Fruit fly (Drosophila melanogaster) whole organism, embryonic: ENCODE data around the gene Pino.

Experiments used
- Aef1 ChIP-seq: fragments of 200-800 bp; sonication (Bioruptor generic); IDR thresholded peaks from 3 replicates; pipeline ENCODE4 v1.3.6; 2022; ENCODE audit warnings: missing biosample characterization, missing genetic modification characterization
- Awh ChIP-seq: fragments of 200-800 bp; sonication (Bioruptor generic); IDR thresholded peaks from 2 replicates; pipeline ENCODE4, ENCODE4 v1.3.6; 2022; ENCODE audit warnings: missing biosample characterization, missing genetic modification characterization
- Blimp-1 ChIP-seq: fragments of 200-800 bp; sonication (Bioruptor generic); optimal IDR thresholded peaks from 3 replicates; lab custom pipeline; 2018; ENCODE audit warnings: missing biosample characterization, missing genetic modification characterization, mild to moderate bottlenecking, moderate library complexity, missing genetic modification reagents
- CG1024 ChIP-seq: fragments of 200-800 bp; sonication (Bioruptor generic); IDR thresholded peaks from 2 replicates; pipeline ENCODE4 v1.3.6; 2022; ENCODE audit warnings: missing biosample characterization, missing genetic modification characterization
- CG11696 ChIP-seq: fragments of 200-800 bp; sonication (Bioruptor generic); IDR thresholded peaks from 2 replicates; pipeline ENCODE4 v1.3.6; 2022; ENCODE audit warnings: missing biosample characterization, missing genetic modification characterization
- CG12219 ChIP-seq: fragments of 200-800 bp; sonication (Bioruptor generic); optimal IDR thresholded peaks from 3 replicates; lab custom pipeline; 2018; ENCODE audit warnings: missing biosample characterization, mild to moderate bottlenecking, missing genetic modification characterization
- CG13296 ChIP-seq: fragments of 200-800 bp; sonication (Bioruptor generic); optimal IDR thresholded peaks from 3 replicates; lab custom pipeline; 2018; ENCODE audit warnings: missing biosample characterization, mild to moderate bottlenecking, missing genetic modification characterization
- CG14050 ChIP-seq: fragments of 200-800 bp; sonication (Bioruptor generic); IDR thresholded peaks from 3 replicates; pipeline ENCODE4 v1.3.6; 2022; ENCODE audit warnings: missing biosample characterization, missing genetic modification characterization
- CG14860 ChIP-seq: fragments of 200-800 bp; sonication (Bioruptor generic); IDR thresholded peaks from 3 replicates; pipeline ENCODE4 v1.3.6; 2022; ENCODE audit warnings: missing biosample characterization, missing genetic modification characterization; ENCODE audit not compliant: partially characterized antibody
- CG15479 ChIP-seq: fragments of 200-800 bp; sonication (Bioruptor generic); optimal IDR thresholded peaks from 3 replicates; lab custom pipeline; 2019; ENCODE audit warnings: missing biosample characterization, mild to moderate bottlenecking, missing genetic modification characterization, moderate library complexity
- CG16813 ChIP-seq: fragments of 200-800 bp; sonication (Bioruptor generic); IDR thresholded peaks from 3 replicates; pipeline ENCODE4 v1.3.6; 2022; ENCODE audit warnings: missing biosample characterization, missing genetic modification characterization; ENCODE audit not compliant: partially characterized antibody
- CG16815 ChIP-seq: fragments of 200-800 bp; sonication (Bioruptor generic); optimal IDR thresholded peaks from 3 replicates; lab custom pipeline; 2017; ENCODE audit warnings: missing biosample characterization, mild to moderate bottlenecking, missing genetic modification characterization
- CG1792 ChIP-seq: fragments of 200-800 bp; sonication (Bioruptor generic); optimal IDR thresholded peaks from 2 replicates; lab custom pipeline; 2016; ENCODE audit warnings: missing biosample characterization, missing genetic modification characterization
- CG18599 ChIP-seq: fragments of 200-800 bp; sonication (Bioruptor generic); optimal IDR thresholded peaks from 3 replicates; lab custom pipeline; 2017; ENCODE audit warnings: missing biosample characterization, missing genetic modification characterization, mild to moderate bottlenecking, moderate library complexity, missing genetic modification reagents
- CG2678 ChIP-seq: fragments of 200-800 bp; sonication (Bioruptor generic); optimal IDR thresholded peaks from 3 replicates; lab custom pipeline; 2019; ENCODE audit warnings: missing biosample characterization, mild to moderate bottlenecking, missing genetic modification characterization, moderate library complexity
- CG2712 ChIP-seq: fragments of 200-800 bp; optimal IDR thresholded peaks from 3 replicates; lab custom pipeline; 2019; ENCODE audit warnings: missing biosample characterization, mild to moderate bottlenecking, missing genetic modification characterization, moderate library complexity
- CG3163 ChIP-seq: fragments of 200-800 bp; sonication (Bioruptor generic); optimal IDR thresholded peaks from 3 replicates; lab custom pipeline; 2016; ENCODE audit warnings: missing biosample characterization, missing genetic modification characterization
- CG3726 ChIP-seq: fragments of 200-800 bp; sonication (Bioruptor generic); IDR thresholded peaks from 3 replicates; pipeline ENCODE4, ENCODE4 v1.3.6; 2022; ENCODE audit warnings: missing biosample characterization, missing genetic modification characterization
- CG4282 ChIP-seq: fragments of 200-800 bp; sonication (Bioruptor generic); optimal IDR thresholded peaks from 2 replicates; lab custom pipeline; 2016; ENCODE audit warnings: missing biosample characterization, missing genetic modification characterization
- CG9932 ChIP-seq: fragments of 200-800 bp; sonication (Bioruptor generic); IDR thresholded peaks from 2 replicates; pipeline ENCODE4 v1.3.6; 2022; ENCODE audit warnings: missing biosample characterization, missing genetic modification characterization
- CHES-1-like ChIP-seq: fragments of 200-800 bp; sonication (Bioruptor generic); optimal IDR thresholded peaks from 2 replicates; lab custom pipeline; 2016; ENCODE audit warnings: missing biosample characterization, missing genetic modification characterization
- D19A ChIP-seq: fragments of 200-800 bp; optimal IDR thresholded peaks from 3 replicates; lab custom pipeline; 2019; ENCODE audit warnings: missing biosample characterization, mild to moderate bottlenecking, missing genetic modification characterization, moderate library complexity
- Dad ChIP-seq: fragments of 200-800 bp; sonication (Bioruptor generic); optimal IDR thresholded peaks from 3 replicates; lab custom pipeline; 2016; ENCODE audit warnings: missing biosample characterization, missing genetic modification characterization
- Dek ChIP-seq: fragments of 200-800 bp; sonication (Bioruptor generic); optimal IDR thresholded peaks from 3 replicates; lab custom pipeline; 2019; ENCODE audit warnings: missing biosample characterization, mild to moderate bottlenecking, missing genetic modification characterization, moderate library complexity
- Dfd ChIP-seq, 2 experiments: fragments of >200 bp; optimal IDR thresholded peaks; 2 replicates each; lab custom pipeline; 2017; ENCODE audit warnings: missing biosample characterization in 2 of 2, missing genetic modification characterization in 2 of 2
- Dip2 ChIP-seq: fragments of 200-800 bp; sonication (Bioruptor generic); IDR thresholded peaks from 2 replicates; pipeline ENCODE4 v1.3.6; 2022; ENCODE audit warnings: missing biosample characterization, missing genetic modification characterization
- Doc2 ChIP-seq: fragments of 200-800 bp; sonication (Bioruptor generic); IDR thresholded peaks from 2 replicates; pipeline ENCODE4 v1.3.6; 2022; ENCODE audit warnings: missing biosample characterization, missing genetic modification characterization
- Doc3 ChIP-seq: fragments of 200-800 bp; sonication (Bioruptor generic); IDR thresholded peaks from 3 replicates; pipeline ENCODE4 v1.3.6; 2022; ENCODE audit warnings: missing biosample characterization, missing genetic modification characterization; ENCODE audit not compliant: partially characterized antibody
- Hr51 ChIP-seq, 2 experiments: fragments of 200-800 bp; sonication (Bioruptor generic); optimal IDR thresholded peaks; 2 replicates in 1 of 2; 3 replicates in 1 of 2; lab custom pipeline; 2016 to 2018; ENCODE audit warnings: missing biosample characterization in 2 of 2, missing genetic modification characterization in 2 of 2, mild to moderate bottlenecking in 1 of 2, moderate library complexity in 1 of 2
- Mrtf ChIP-seq: fragments of 200-800 bp; sonication (Bioruptor generic); IDR thresholded peaks from 3 replicates; pipeline ENCODE4 v1.3.6; 2022; ENCODE audit warnings: missing biosample characterization, missing genetic modification characterization
- Vsx1 ChIP-seq: fragments of 200-800 bp; sonication (Bioruptor generic); optimal IDR thresholded peaks from 2 replicates; lab custom pipeline; 2017; ENCODE audit warnings: missing biosample characterization, mild to moderate bottlenecking, missing genetic modification characterization, missing genetic modification reagents
- Xrp1 ChIP-seq: fragments of 200-800 bp; sonication (Bioruptor generic); IDR thresholded peaks from 2 replicates; pipeline ENCODE4 v1.3.6; 2022; ENCODE audit warnings: missing biosample characterization, missing genetic modification characterization
- ac ChIP-seq: fragments of 200-800 bp; sonication (Bioruptor generic); optimal IDR thresholded peaks from 3 replicates; lab custom pipeline; 2017; ENCODE audit warnings: missing biosample characterization, mild to moderate bottlenecking, missing genetic modification characterization
- ato ChIP-seq: fragments of 200-800 bp; sonication (Bioruptor generic); IDR thresholded peaks from 2 replicates; pipeline ENCODE4 v1.3.6; 2022; ENCODE audit warnings: missing biosample characterization, missing genetic modification characterization; ENCODE audit not compliant: partially characterized antibody
- bigmax ChIP-seq: fragments of 200-800 bp; sonication (Bioruptor generic); optimal IDR thresholded peaks from 2 replicates; lab custom pipeline; 2018; ENCODE audit warnings: missing biosample characterization, mild to moderate bottlenecking, missing genetic modification characterization
- cato ChIP-seq: fragments of 200-800 bp; sonication (Bioruptor generic); optimal IDR thresholded peaks from 2 replicates; lab custom pipeline; 2016; ENCODE audit warnings: missing biosample characterization, missing genetic modification characterization, borderline replicate concordance
- danr ChIP-seq: fragments of 200-800 bp; sonication (Bioruptor generic); IDR thresholded peaks from 2 replicates; pipeline ENCODE4 v1.3.6; 2022; ENCODE audit warnings: missing biosample characterization, missing genetic modification characterization
- exex ChIP-seq: fragments of 200-800 bp; sonication (Bioruptor generic); optimal IDR thresholded peaks from 4 replicates; lab custom pipeline; 2018; ENCODE audit warnings: missing biosample characterization, mild to moderate bottlenecking, missing genetic modification characterization, moderate library complexity
- gem ChIP-seq: fragments of 200-800 bp; sonication (Bioruptor generic); optimal IDR thresholded peaks from 2 replicates; lab custom pipeline; 2019; ENCODE audit warnings: missing biosample characterization, mild to moderate bottlenecking, missing genetic modification characterization, moderate library complexity
- jumu ChIP-seq: fragments of 200-800 bp; sonication (Bioruptor generic); optimal IDR thresholded peaks from 3 replicates; lab custom pipeline; 2016; ENCODE audit warnings: missing biosample characterization, missing genetic modification characterization
- knrl ChIP-seq: fragments of 200-800 bp; sonication (Bioruptor generic); IDR thresholded peaks from 3 replicates; pipeline ENCODE4 v1.3.6; 2022; ENCODE audit warnings: missing biosample characterization, missing genetic modification characterization; ENCODE audit not compliant: partially characterized antibody
- lab ChIP-seq: fragments of 200-800 bp; sonication (Bioruptor generic); optimal IDR thresholded peaks from 3 replicates; lab custom pipeline; 2017; ENCODE audit warnings: missing biosample characterization, missing genetic modification characterization, mild to moderate bottlenecking, moderate library complexity, missing genetic modification reagents
- lilli ChIP-seq: fragments of 200-800 bp; sonication (Bioruptor generic); optimal IDR thresholded peaks from 3 replicates; lab custom pipeline; 2016; ENCODE audit warnings: missing biosample characterization, missing genetic modification characterization
- lmd ChIP-seq: fragments of 200-800 bp; sonication (Bioruptor generic); IDR thresholded peaks from 2 replicates; pipeline ENCODE4 v1.3.6; 2022; ENCODE audit warnings: missing biosample characterization, missing genetic modification characterization
- repo ChIP-seq: fragments of 200-800 bp; sonication (Bioruptor generic); optimal IDR thresholded peaks from 2 replicates; lab custom pipeline; 2016; ENCODE audit warnings: missing biosample characterization, missing genetic modification characterization
- salm ChIP-seq: fragments of 200-800 bp; sonication (Bioruptor generic); optimal IDR thresholded peaks from 2 replicates; lab custom pipeline; 2018; ENCODE audit warnings: missing biosample characterization, mild to moderate bottlenecking, missing genetic modification characterization
- tio ChIP-seq: fragments of 200-800 bp; sonication (Bioruptor generic); optimal IDR thresholded peaks from 2 replicates; lab custom pipeline; 2017; ENCODE audit warnings: missing biosample characterization, missing genetic modification characterization, inconsistent platforms
- tll ChIP-seq, 2 experiments: fragments of 200-800 bp in 1 of 2; fragments of >200 bp in 1 of 2; sonication (Bioruptor generic) in 1 of 2; optimal IDR thresholded peaks; 2 replicates each; lab custom pipeline; 2017 to 2019; ENCODE audit warnings: missing biosample characterization in 2 of 2, missing genetic modification characterization in 2 of 2, mild to moderate bottlenecking in 1 of 2, moderate library complexity in 1 of 2
- ttk ChIP-seq: fragments of 200-800 bp; sonication (Bioruptor generic); IDR thresholded peaks from 2 replicates; pipeline ENCODE4 v2.1.2; 2022; ENCODE audit warnings: missing biosample characterization, missing genetic modification characterization
- wor ChIP-seq: fragments of 200-800 bp; sonication (Bioruptor generic); IDR thresholded peaks from 2 replicates; pipeline ENCODE4 v1.3.6; 2022; ENCODE audit warnings: missing biosample characterization, missing genetic modification characterization

Pino gene

DNA sequence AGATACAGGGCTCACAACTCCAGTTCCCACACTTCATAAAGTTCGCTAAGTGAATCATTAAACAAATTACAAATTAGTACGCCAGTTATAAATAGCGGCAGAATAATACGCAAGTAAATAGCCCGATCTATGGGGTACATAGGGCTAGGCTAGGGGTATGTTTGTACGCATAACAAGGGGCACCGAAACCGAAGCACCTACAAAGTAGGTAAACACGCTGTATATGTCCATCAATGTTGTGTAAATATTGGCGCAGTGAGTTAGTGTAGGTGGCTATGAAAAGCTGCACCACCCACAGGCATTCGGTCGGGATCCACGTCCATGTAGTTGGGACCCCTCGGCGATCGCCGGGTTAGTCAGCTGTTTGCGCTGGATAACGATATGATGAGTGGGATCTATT, 56.6 kb downstream of the Pino start (continued):
- peak; percentile 92 for TF ChIP-seq repo (GFP tag; lab: Kevin White, UChicago)
- peak; percentile 93 for TF ChIP-seq CG1024 (GFP tag; lab: Robert Waterston, UW)
- TF ChIP-seq lab (GFP tag; lab: Kevin White, UChicago) = peak; percentile 97
- TF ChIP-seq lilli (GFP tag; lab: Kevin White, UChicago) = peak; percentile 76
- peak; percentile 91 for TF ChIP-seq CG3726 (GFP tag; lab: Robert Waterston, UW)
- TF ChIP-seq CG16815 (GFP tag; lab: Kevin White, UChicago) = peak; percentile 68
- TF ChIP-seq jumu (GFP tag; lab: Kevin White, UChicago) = peak; percentile 91
- TF ChIP-seq tll (GFP tag; optimal IDR thresholded peaks at IDR 0.05; lab: Kevin White, UChicago) = peak in 1 of 2 experiments; percentile 22
- TF ChIP-seq CG3163 (GFP tag; lab: Kevin White, UChicago) = peak; percentile 87
- TF ChIP-seq Dfd (GFP tag; optimal IDR thresholded peaks at IDR 0.05; lab: Kevin White, UChicago) = no peak
- TF ChIP-seq bigmax (GFP tag; lab: Kevin White, UChicago) = peak; percentile 76
- TF ChIP-seq Mrtf (GFP tag; lab: Robert Waterston, UW) = peak; percentile 71; the same call in 1 of the 3 replicates
- TF ChIP-seq salm = peak; percentile 92
- TF ChIP-seq wor (GFP tag; lab: Robert Waterston, UW) = peak; percentile 58; the same call in 1 of the 2 replicates
- peak; percentile 79 for TF ChIP-seq Dek
- TF ChIP-seq CG14050 (GFP tag; lab: Robert Waterston, UW) = peak; percentile 85
- TF ChIP-seq CG14860 (GFP tag; lab: Robert Waterston, UW) = no peak
- peak; percentile 91 for TF ChIP-seq gem (tag; lab: Kevin White, UChicago)
- TF ChIP-seq Doc3 (GFP tag; lab: Robert Waterston, UW) = no peak
- TF ChIP-seq Aef1 = peak; percentile 43; the same call in 2 of the 3 replicates
- TF ChIP-seq cato (GFP tag; lab: Kevin White, UChicago) = peak; percentile 87
- no peak for TF ChIP-seq knrl (GFP tag; lab: Robert Waterston, UW)
- TF ChIP-seq CG2712 (tag; lab: Kevin White, UChicago) = peak; percentile 85
- peak; percentile 97 for TF ChIP-seq CG1792 (GFP tag; lab: Kevin White, UChicago)
- no peak for TF ChIP-seq ato (GFP tag; lab: Robert Waterston, UW)
- TF ChIP-seq CG11696 = peak; percentile 82
- TF ChIP-seq CG12219 (GFP tag; lab: Kevin White, UChicago) = peak; percentile 93
- peak; percentile 87 for TF ChIP-seq tio
- TF ChIP-seq Doc2 = no peak
- TF ChIP-seq CG13296 (GFP tag; lab: Kevin White, UChicago) = peak; percentile 86
- TF ChIP-seq Xrp1 (GFP tag; lab: Robert Waterston, UW) = peak; percentile 97
- TF ChIP-seq CG16813 (GFP tag; lab: Robert Waterston, UW) = no peak
- TF ChIP-seq CG9932 (GFP tag; lab: Robert Waterston, UW) = peak; percentile 87
- peak; percentile 93 for TF ChIP-seq CG2678
- TF ChIP-seq Dad (GFP tag; lab: Kevin White, UChicago) = peak; percentile 90
- peak; percentile 92 for TF ChIP-seq ac (GFP tag; lab: Kevin White, UChicago)
- peak; percentile 56 for TF ChIP-seq lmd
- peak; percentile 97 for TF ChIP-seq Vsx1 (GFP tag; lab: Kevin White, UChicago)
- TF ChIP-seq CG4282 (GFP tag; lab: Kevin White, UChicago) = peak; percentile 89
- TF ChIP-seq Blimp-1 (GFP tag; lab: Kevin White, UChicago) = peak; percentile 95
- TF ChIP-seq D19A (tag; lab: Kevin White, UChicago) = peak; percentile 73
- TF ChIP-seq Hr51 (GFP tag; optimal IDR thresholded peaks at IDR 0.05; lab: Kevin White, UChicago) = peak; percentile 67 to 92
- TF ChIP-seq exex (tag; lab: Kevin White, UChicago) = peak; percentile 64
- peak; percentile 95 for TF ChIP-seq CHES-1-like (GFP tag; lab: Kevin White, UChicago)
- TF ChIP-seq CG18599 (GFP tag; lab: Kevin White, UChicago) = peak; percentile 95
- TF ChIP-seq Dip2 = no peak
- peak; percentile 98 for TF ChIP-seq Awh (GFP tag; lab: Robert Waterston, UW)
- peak; percentile 82 for TF ChIP-seq danr
- peak; percentile 32 for TF ChIP-seq CG15479 (GFP tag; lab: Kevin White, UChicago)
- peak; percentile 70 for TF ChIP-seq ttk (GFP tag; lab: Robert Waterston, UW)
